Worm (Caenorhabditis elegans) whole organism, late embryonic: Measurements from ENCODE around the gene F13E9.15.

ENCODE experiments used
- C38D4.7 ChIP-seq: fragments of 200-800 bp; sonication (Bioruptor generic); optimal IDR thresholded peaks from 2 replicates; lab custom pipeline; 2018; ENCODE audit warnings: mild to moderate bottlenecking, missing genetic modification characterization, moderate library complexity, missing compliant biosample characterization
- ceh-18 ChIP-seq: sonication (generic microtip); optimal IDR thresholded peaks from 2 replicates; lab custom pipeline; 2016; ENCODE audit warnings: missing genetic modification characterization, missing compliant biosample characterization
- ceh-19 ChIP-seq: fragments of 200-800 bp; sonication (Bioruptor generic); optimal IDR thresholded peaks from 2 replicates; lab custom pipeline; 2018; ENCODE audit warnings: mild to moderate bottlenecking, missing genetic modification characterization, missing compliant biosample characterization
- ceh-2 ChIP-seq: sonication (generic microtip); optimal IDR thresholded peaks from 2 replicates; lab custom pipeline; 2016; ENCODE audit warnings: missing genotype, missing genetic modification characterization, missing compliant biosample characterization
- ceh-22 ChIP-seq: sonication (generic microtip); optimal IDR thresholded peaks from 2 replicates; lab custom pipeline; 2017; ENCODE audit warnings: missing biosample characterization, missing genetic modification characterization
- ceh-24 ChIP-seq: sonication (generic microtip); optimal IDR thresholded peaks from 2 replicates; lab custom pipeline; 2016; ENCODE audit warnings: mild to moderate bottlenecking, missing genetic modification characterization, missing compliant biosample characterization
- ceh-45 ChIP-seq: fragments of 200-800 bp; sonication (Bioruptor generic); IDR thresholded peaks from 2 replicates; pipeline ENCODE4 v1.3.6; 2022; ENCODE audit warnings: missing genetic modification reagents, missing genetic modification characterization, missing compliant biosample characterization
- ceh-9 ChIP-seq: sonication (generic microtip); optimal IDR thresholded peaks from 2 replicates; lab custom pipeline; 2016; ENCODE audit warnings: mild to moderate bottlenecking, missing genetic modification characterization, inconsistent platforms, missing compliant biosample characterization
- che-1 ChIP-seq: sonication (generic microtip); optimal IDR thresholded peaks from 2 replicates; lab custom pipeline; 2016; ENCODE audit warnings: mild to moderate bottlenecking, missing genetic modification characterization, missing compliant biosample characterization
- dve-1 ChIP-seq: sonication (generic microtip); optimal IDR thresholded peaks from 2 replicates; lab custom pipeline; 2017; ENCODE audit warnings: antibody characterized with exemption, mild to moderate bottlenecking, missing genetic modification characterization, missing compliant biosample characterization
- elt-2 ChIP-seq: sonication (generic microtip); optimal IDR thresholded peaks from 2 replicates; lab custom pipeline; 2016; ENCODE audit warnings: missing genetic modification reagents, missing genetic modification characterization, missing compliant biosample characterization
- elt-4 ChIP-seq: sonication (generic microtip); optimal IDR thresholded peaks from 2 replicates; lab custom pipeline; 2016; ENCODE audit warnings: missing genetic modification characterization, missing compliant biosample characterization
- eyg-1 ChIP-seq: sonication (generic microtip); optimal IDR thresholded peaks from 2 replicates; lab custom pipeline; 2016; ENCODE audit warnings: missing genotype, missing genetic modification characterization, missing compliant biosample characterization
- fax-1 ChIP-seq: sonication (generic microtip); optimal IDR thresholded peaks from 2 replicates; lab custom pipeline; 2016; ENCODE audit warnings: missing genotype, missing genetic modification characterization, missing compliant biosample characterization
- fkh-10 ChIP-seq: fragments of 150-350 bp; optimal IDR thresholded peaks from 2 replicates; lab custom pipeline; 2014; ENCODE audit warnings: missing biosample characterization, missing genetic modification reagents, missing genetic modification characterization
- gmeb-2 ChIP-seq: sonication (generic microtip); optimal IDR thresholded peaks from 2 replicates; lab custom pipeline; 2016; ENCODE audit warnings: missing genetic modification characterization, inconsistent platforms, missing compliant biosample characterization
- hlh-13 ChIP-seq: fragments of 200-800 bp; sonication (Bioruptor generic); optimal IDR thresholded peaks from 2 replicates; lab custom pipeline; 2018; ENCODE audit warnings: mild to moderate bottlenecking, missing genetic modification characterization, missing compliant biosample characterization
- hlh-15 ChIP-seq: sonication (generic microtip); optimal IDR thresholded peaks from 2 replicates; lab custom pipeline; 2016; ENCODE audit warnings: missing genetic modification characterization, missing compliant biosample characterization
- hlh-30 ChIP-seq: sonication (generic microtip); optimal IDR thresholded peaks from 2 replicates; lab custom pipeline; 2017; ENCODE audit warnings: antibody characterized with exemption, missing genetic modification characterization, missing compliant biosample characterization; ENCODE audit not compliant: insufficient read depth
- hlh-6 ChIP-seq: sonication (generic microtip); optimal IDR thresholded peaks from 2 replicates; lab custom pipeline; 2016; ENCODE audit warnings: missing genotype, missing genetic modification characterization, missing compliant biosample characterization
- hlh-8 ChIP-seq: sonication (generic microtip); optimal IDR thresholded peaks from 2 replicates; lab custom pipeline; 2016; ENCODE audit warnings: missing genotype, missing genetic modification characterization, missing compliant biosample characterization
- lim-6 ChIP-seq: sonication (generic microtip); optimal IDR thresholded peaks from 2 replicates; lab custom pipeline; 2016; ENCODE audit warnings: missing genetic modification characterization, missing compliant biosample characterization
- lin-11 ChIP-seq: fragments of 200-800 bp; sonication (Bioruptor generic); optimal IDR thresholded peaks from 2 replicates; lab custom pipeline; 2018; ENCODE audit warnings: mild to moderate bottlenecking, missing genetic modification characterization, missing compliant biosample characterization
- madf-2 ChIP-seq: sonication (generic microtip); optimal IDR thresholded peaks from 2 replicates; lab custom pipeline; 2017; ENCODE audit warnings: missing genetic modification characterization, missing compliant biosample characterization
- mec-3 ChIP-seq: sonication (generic microtip); optimal IDR thresholded peaks from 2 replicates; lab custom pipeline; 2016; ENCODE audit warnings: borderline replicate concordance, missing genetic modification characterization, missing compliant biosample characterization
- nfya-1 ChIP-seq: sonication (generic microtip); optimal IDR thresholded peaks from 2 replicates; lab custom pipeline; 2017; ENCODE audit warnings: missing genetic modification characterization, mild to moderate bottlenecking, missing compliant biosample characterization, antibody characterized with exemption, moderate library complexity
- nhr-11 ChIP-seq: fragments of 150-350 bp; optimal IDR thresholded peaks from 2 replicates; lab custom pipeline; 2014; ENCODE audit warnings: missing biosample characterization, missing genetic modification characterization
- nhr-232 ChIP-seq: sonication (generic microtip); optimal IDR thresholded peaks from 2 replicates; lab custom pipeline; 2016; ENCODE audit warnings: missing genetic modification characterization, missing compliant biosample characterization
- odd-2 ChIP-seq: sonication (generic microtip); optimal IDR thresholded peaks from 2 replicates; lab custom pipeline; 2017; ENCODE audit warnings: antibody characterized with exemption, mild to moderate bottlenecking, missing genetic modification characterization, missing compliant biosample characterization
- pag-3 ChIP-seq: sonication (generic microtip); optimal IDR thresholded peaks from 2 replicates; lab custom pipeline; 2016; ENCODE audit warnings: missing compliant biosample characterization, missing genetic modification characterization, borderline replicate concordance
- pat-9 ChIP-seq: fragments of 200-800 bp; sonication (Bioruptor generic); optimal IDR thresholded peaks from 2 replicates; lab custom pipeline; 2018; ENCODE audit warnings: mild to moderate bottlenecking, missing genetic modification characterization, moderate library complexity, missing compliant biosample characterization
- pax-1 ChIP-seq: fragments of 150-350 bp; optimal IDR thresholded peaks from 2 replicates; lab custom pipeline; 2014; ENCODE audit warnings: missing biosample characterization, missing genetic modification characterization
- pqm-1 ChIP-seq: sonication (generic microtip); optimal IDR thresholded peaks from 2 replicates; lab custom pipeline; 2016; ENCODE audit warnings: missing genetic modification characterization, missing compliant biosample characterization
- rnt-1 ChIP-seq: sonication (generic microtip); optimal IDR thresholded peaks from 2 replicates; lab custom pipeline; 2016; ENCODE audit warnings: missing genetic modification characterization, missing compliant biosample characterization
- sdc-2 ChIP-seq: sonication (generic microtip); optimal IDR thresholded peaks from 2 replicates; lab custom pipeline; 2016; ENCODE audit warnings: missing genotype, missing genetic modification characterization, missing compliant biosample characterization
- syd-9 ChIP-seq: sonication (generic microtip); optimal IDR thresholded peaks from 2 replicates; lab custom pipeline; 2016; ENCODE audit warnings: mild to moderate bottlenecking, missing genetic modification characterization, moderate library complexity, missing compliant biosample characterization
- ttx-3 ChIP-seq: sonication (generic microtip); optimal IDR thresholded peaks from 2 replicates; lab custom pipeline; 2016; ENCODE audit warnings: missing genetic modification reagents, missing genetic modification characterization, missing compliant biosample characterization
- unc-42 ChIP-seq: sonication (generic microtip); optimal IDR thresholded peaks from 2 replicates; lab custom pipeline; 2016; ENCODE audit warnings: missing genotype, missing genetic modification characterization, missing compliant biosample characterization
- unc-55 ChIP-seq: sonication (generic microtip); optimal IDR thresholded peaks from 2 replicates; lab custom pipeline; 2017; ENCODE audit warnings: missing biosample characterization, missing genetic modification reagents, missing genetic modification characterization
- unc-86 ChIP-seq: sonication (generic microtip); optimal IDR thresholded peaks from 2 replicates; lab custom pipeline; 2016; ENCODE audit warnings: missing genetic modification characterization, missing compliant biosample characterization
- ztf-16 ChIP-seq: sonication (generic microtip); optimal IDR thresholded peaks from 2 replicates; lab custom pipeline; 2017; ENCODE audit warnings: missing genetic modification characterization, missing compliant biosample characterization

The F13E9.15 gene

ce11 chrIV:10858300-10859016 is 31.2 kb downstream of the F13E9.15 start, which contains the start of the genes T11G6.2 and hars-1:
Gene T11G6.2 (minus strand): TSS chrIV:10858496.
Gene hars-1 (plus strand): TSS chrIV:10858957.
- TF ChIP-seq ceh-2 (tag; lab: Kevin White, UChicago) (no peak), unc-42 (tag; lab: Kevin White, UChicago) (peak; percentile 6), elt-4 (tag; lab: Kevin White, UChicago) (no peak)

- TF ChIP-seq odd-2 (tag; lab: Kevin White, UChicago) (no peak), nfya-1 (tag; lab: Kevin White, UChicago) (peak; percentile 30)
Measured at ce11 chrIV:10855946-10856345, 33.7 kb downstream of the F13E9.15 start.

ce11 chrIV:10855049-10855448 is 34.6 kb downstream of the F13E9.15 start, which contains the start of gene T11G6.3:
Gene T11G6.3 (minus strand): TSS chrIV:10855237.
- TF ChIP-seq ceh-19 (no peak), lim-6 (tag; lab: Kevin White, UChicago) (no peak), nhr-11 (no peak), hlh-6 (tag; lab: Kevin White, UChicago) (no peak), eyg-1 (no peak), pat-9 (tag; lab: Kevin White, UChicago) (no peak), nfya-1 (tag; lab: Kevin White, UChicago) (no peak), ttx-3 (tag; lab: Kevin White, UChicago) (no peak), nhr-232 (no peak), elt-2 (no peak), rnt-1 (tag; lab: Kevin White, UChicago) (no peak)
- TF ChIP-seq, all 69 proteins: peak for 0

- TF ChIP-seq mec-3 (no peak), ceh-24 (tag; lab: Kevin White, UChicago) (no peak), hlh-15 (tag; lab: Kevin White, UChicago) (no peak), pag-3 (tag; lab: Kevin White, UChicago) (no peak), pax-1 (no peak), lin-11 (tag; lab: Kevin White, UChicago) (no peak), sdc-2 (tag; lab: Kevin White, UChicago) (no peak), hlh-30 (tag; lab: Kevin White, UChicago) (no peak), hlh-13 (no peak), ceh-9 (tag; lab: Kevin White, UChicago) (no peak), ztf-16 (tag; lab: Kevin White, UChicago) (no peak), odd-2 (tag; lab: Kevin White, UChicago) (no peak), unc-86 (tag; lab: Kevin White, UChicago) (no peak), nhr-232 (no peak), ceh-22 (tag; lab: Kevin White, UChicago) (no peak), unc-55 (GFP tag; lab: Kevin White, UChicago) (no peak), hlh-8 (tag; lab: Kevin White, UChicago) (no peak), pqm-1 (tag; lab: Kevin White, UChicago) (no peak), ceh-18 (tag; lab: Kevin White, UChicago) (no peak)
- TF ChIP-seq, all 69 proteins: peak for 0
Measured at ce11 chrIV:10854042-10854441, 35.6 kb downstream of the F13E9.15 start.

ce11 chrIV:10852403-10852802 is 37.3 kb downstream of the F13E9.15 start:
- TF ChIP-seq mec-3 (no peak), madf-2 (tag; lab: Kevin White, UChicago) (no peak), ceh-24 (tag; lab: Kevin White, UChicago) (no peak), ceh-45 (GFP tag; lab: Robert Waterston, UW) (no peak), C38D4.7 (no peak), fax-1 (tag; lab: Kevin White, UChicago) (no peak), sdc-2 (tag; lab: Kevin White, UChicago) (no peak), pqm-1 (tag; lab: Kevin White, UChicago) (no peak), che-1 (tag; lab: Kevin White, UChicago) (no peak), dve-1 (tag; lab: Kevin White, UChicago) (no peak), syd-9 (tag; lab: Kevin White, UChicago) (no peak), pat-9 (tag; lab: Kevin White, UChicago) (no peak), gmeb-2 (tag; lab: Kevin White, UChicago) (no peak), fkh-10 (no peak)
